Worm (Caenorhabditis elegans): ENCODE measurements around the gene K03B8.14.

K03B8.14 gene

ce11 chrV:11390394-11390793 is at the start of gene K03B8.14, which contains the start of gene K03B8.11:
Gene K03B8.14, plus strand, starts transcription at chrV:11390503.
Gene K03B8.11, minus strand, starts transcription at chrV:11390494.
- TF ChIP-seq pes-1 (GFP tag; IDR thresholded peaks at IDR 0.05) (no peak), sea-1 (GFP tag; conservative IDR thresholded peaks at IDR 0.05) (no peak)

- TF ChIP-seq scrt-1 (GFP tag; IDR thresholded peaks at IDR 0.05): 0 out of 2 replicates have a peak, but pooled peaks have one; percentile 32
- TF ChIP-seq ets-7 (tag; optimal IDR thresholded peaks at IDR 0.05): no peak
- peak; percentile 20 for TF ChIP-seq hmg-4 (GFP tag; optimal IDR thresholded peaks at IDR 0.05)
These were observed 49.1 kb upstream of the K03B8.14 start for ce11 chrV:11341130-11341675.

DNA sequence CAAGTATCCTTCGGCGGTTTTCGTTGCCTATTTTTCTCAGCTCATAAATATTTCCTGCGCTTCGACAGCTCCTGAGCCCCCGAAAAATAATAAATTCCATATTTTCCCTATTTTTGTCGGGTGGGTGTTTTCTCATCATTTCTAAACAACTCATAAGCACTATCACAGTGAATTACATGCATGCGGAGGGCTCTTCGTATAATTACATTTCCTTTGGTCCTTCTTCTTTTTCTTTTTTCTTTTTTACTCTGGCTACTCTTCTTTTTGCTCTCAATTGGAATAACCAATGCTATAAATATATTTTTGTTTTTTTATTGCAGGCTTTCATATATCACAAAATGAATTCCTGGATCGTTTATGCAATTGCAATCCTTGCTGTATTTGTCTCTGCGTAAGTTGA is 48.4 kb upstream of the K03B8.14 start, which contains the start of gene T02E9.5:
Gene T02E9.5 (plus strand): TSS at position 321 of the 400 bp plus-strand sequence.
- TF ChIP-seq flt-1 (GFP tag; IDR thresholded peaks at IDR 0.05) (no peak), hmg-4 (GFP tag; optimal IDR thresholded peaks at IDR 0.05) (no peak), hnd-1 (tag; optimal IDR thresholded peaks at IDR 0.05) (no peak), F13C5.2 (tag; optimal IDR thresholded peaks at IDR 0.05) (no peak), aly-1 (tag; optimal IDR thresholded peaks at IDR 0.05) (no peak), ceh-36 (tag; optimal IDR thresholded peaks at IDR 0.05) (no peak), tra-4 (tag; optimal IDR thresholded peaks at IDR 0.05) (no peak), pes-1 (GFP tag; IDR thresholded peaks at IDR 0.05) (no peak), hmbx-1 (tag; optimal IDR thresholded peaks at IDR 0.05) (no peak), ets-7 (tag; optimal IDR thresholded peaks at IDR 0.05) (no peak), tbx-37 (GFP tag; conservative IDR thresholded peaks at IDR 0.05) (no peak), sea-1 (GFP tag; conservative IDR thresholded peaks at IDR 0.05) (no peak), ama-1 (optimal IDR thresholded peaks at IDR 0.05) (no peak), tbx-11 (GFP tag; IDR thresholded peaks at IDR 0.05) (no peak)

DNA sequence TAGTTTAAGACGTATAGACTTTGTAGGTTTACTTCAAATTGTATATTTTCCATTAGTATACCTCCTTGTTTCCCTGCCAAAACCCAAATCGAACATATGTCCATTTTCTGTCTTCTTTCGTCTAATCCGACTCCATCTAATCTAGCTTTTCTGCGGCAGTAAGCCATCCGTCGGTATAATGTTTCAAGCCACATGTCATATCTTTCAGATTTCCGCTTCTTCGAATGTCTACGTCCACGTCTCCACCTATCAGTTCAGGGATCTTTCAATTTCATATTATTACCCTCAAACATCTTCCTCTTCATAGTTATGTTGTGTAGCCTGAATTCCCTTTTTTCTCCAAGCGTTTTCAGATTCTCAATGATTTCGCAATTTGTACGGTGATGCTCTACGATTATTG is 46.2 kb upstream of the K03B8.14 start:
- no peak for TF ChIP-seq pes-1 (GFP tag; IDR thresholded peaks at IDR 0.05)
- peak; percentile 8 for TF ChIP-seq ama-1 (optimal IDR thresholded peaks at IDR 0.05)

- TF ChIP-seq tbx-11 (GFP tag; IDR thresholded peaks at IDR 0.05) (no peak), ets-7 (tag; optimal IDR thresholded peaks at IDR 0.05) (no peak), flt-1 (GFP tag; IDR thresholded peaks at IDR 0.05) (0 out of 2 replicates have a peak, but pooled peaks have one; percentile 22), scrt-1 (GFP tag; IDR thresholded peaks at IDR 0.05) (no peak), aly-1 (tag; optimal IDR thresholded peaks at IDR 0.05) (no peak), pes-1 (GFP tag; IDR thresholded peaks at IDR 0.05) (no peak), B0310.2 (tag; optimal IDR thresholded peaks at IDR 0.05) (peak; percentile 11), hmg-4 (GFP tag; optimal IDR thresholded peaks at IDR 0.05) (no peak), hnd-1 (tag; optimal IDR thresholded peaks at IDR 0.05) (no peak), F13C5.2 (tag; optimal IDR thresholded peaks at IDR 0.05) (no peak), tbx-37 (GFP tag; conservative IDR thresholded peaks at IDR 0.05) (no peak), sea-1 (GFP tag; conservative IDR thresholded peaks at IDR 0.05) (no peak), tra-4 (tag; optimal IDR thresholded peaks at IDR 0.05) (peak; percentile 14), ama-1 (optimal IDR thresholded peaks at IDR 0.05) (peak; percentile 60), ceh-13 (GFP tag; optimal IDR thresholded peaks at IDR 0.05) (no peak), hmbx-1 (tag; optimal IDR thresholded peaks at IDR 0.05) (no peak)
These were observed 45.4 kb upstream of the K03B8.14 start for ce11 chrV:11344816-11345336.

ce11 chrV:11346912-11347311 is 43.4 kb upstream of the K03B8.14 start, which contains the start of gene grl-7:
Gene grl-7, minus strand, starts transcription at chrV:11347012.
- no peak for TF ChIP-seq tbx-11 (GFP tag; IDR thresholded peaks at IDR 0.05)
- no peak for TF ChIP-seq ceh-36 (tag; optimal IDR thresholded peaks at IDR 0.05)
- no peak for TF ChIP-seq aly-1 (tag; optimal IDR thresholded peaks at IDR 0.05)
- no peak for TF ChIP-seq F13C5.2 (tag; optimal IDR thresholded peaks at IDR 0.05)
- TF ChIP-seq flt-1 (GFP tag; IDR thresholded peaks at IDR 0.05): no peak
- TF ChIP-seq ceh-13 (GFP tag; optimal IDR thresholded peaks at IDR 0.05): no peak
- no peak for TF ChIP-seq B0310.2 (tag; optimal IDR thresholded peaks at IDR 0.05)
- no peak for TF ChIP-seq sea-1 (GFP tag; conservative IDR thresholded peaks at IDR 0.05)
- no peak for TF ChIP-seq hnd-1 (tag; optimal IDR thresholded peaks at IDR 0.05)
- TF ChIP-seq scrt-1 (GFP tag; IDR thresholded peaks at IDR 0.05): no peak
- no peak for TF ChIP-seq tra-4 (tag; optimal IDR thresholded peaks at IDR 0.05)
- TF ChIP-seq tbx-37 (GFP tag; conservative IDR thresholded peaks at IDR 0.05): no peak
- no peak for TF ChIP-seq ets-7 (tag; optimal IDR thresholded peaks at IDR 0.05)
- no peak for TF ChIP-seq ama-1 (optimal IDR thresholded peaks at IDR 0.05)
- no peak for TF ChIP-seq hmg-4 (GFP tag; optimal IDR thresholded peaks at IDR 0.05)
- TF ChIP-seq hmbx-1 (tag; optimal IDR thresholded peaks at IDR 0.05): no peak
- TF ChIP-seq pes-1 (GFP tag; IDR thresholded peaks at IDR 0.05): no peak

- TF ChIP-seq hmg-4 (GFP tag; optimal IDR thresholded peaks at IDR 0.05): no peak
- no peak for TF ChIP-seq flt-1 (GFP tag; IDR thresholded peaks at IDR 0.05)
- TF ChIP-seq hnd-1 (tag; optimal IDR thresholded peaks at IDR 0.05): no peak
- TF ChIP-seq ceh-36 (tag; optimal IDR thresholded peaks at IDR 0.05): no peak
- no peak for TF ChIP-seq ceh-13 (GFP tag; optimal IDR thresholded peaks at IDR 0.05)
- no peak for TF ChIP-seq tbx-11 (GFP tag; IDR thresholded peaks at IDR 0.05)
- TF ChIP-seq aly-1 (tag; optimal IDR thresholded peaks at IDR 0.05): no peak
- TF ChIP-seq ama-1 (optimal IDR thresholded peaks at IDR 0.05): no peak
- no peak for TF ChIP-seq scrt-1 (GFP tag; IDR thresholded peaks at IDR 0.05)
- TF ChIP-seq ets-7 (tag; optimal IDR thresholded peaks at IDR 0.05): no peak
- no peak for TF ChIP-seq F13C5.2 (tag; optimal IDR thresholded peaks at IDR 0.05)
- no peak for TF ChIP-seq hmbx-1 (tag; optimal IDR thresholded peaks at IDR 0.05)
- no peak for TF ChIP-seq tbx-37 (GFP tag; conservative IDR thresholded peaks at IDR 0.05)
- no peak for TF ChIP-seq tra-4 (tag; optimal IDR thresholded peaks at IDR 0.05)
- TF ChIP-seq B0310.2 (tag; optimal IDR thresholded peaks at IDR 0.05): no peak
- no peak for TF ChIP-seq pes-1 (GFP tag; IDR thresholded peaks at IDR 0.05)
These were observed 39.0 kb upstream of the K03B8.14 start for ce11 chrV:11351263-11351662.

DNA sequence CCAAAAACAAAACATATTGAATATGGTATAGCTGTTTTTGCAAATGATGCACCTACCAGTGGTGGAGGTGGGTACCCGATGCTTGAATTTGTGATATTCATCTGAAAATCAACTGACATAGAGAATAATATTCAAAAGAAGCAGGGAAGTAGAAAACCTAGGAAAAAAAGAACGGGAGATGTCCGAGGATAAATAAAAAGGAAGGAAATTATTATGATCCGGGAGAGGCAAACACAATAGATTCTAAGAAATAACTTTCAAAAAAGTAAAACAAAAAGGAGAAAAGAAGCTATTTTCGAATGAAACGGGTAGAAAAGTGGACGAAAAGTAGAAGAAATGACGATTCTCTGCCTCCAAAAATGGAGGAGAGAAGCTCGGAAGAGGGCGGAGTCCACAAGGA is 37.4 kb upstream of the K03B8.14 start, which contains the start of gene npr-25:
Gene npr-25 (minus strand): TSS at position 101 of the 400 bp plus-strand sequence.
- no peak for TF ChIP-seq B0310.2 (tag; optimal IDR thresholded peaks at IDR 0.05)
- TF ChIP-seq sea-1 (GFP tag; conservative IDR thresholded peaks at IDR 0.05): no peak
- TF ChIP-seq hmg-4 (GFP tag; optimal IDR thresholded peaks at IDR 0.05): no peak
- no peak for TF ChIP-seq F13C5.2 (tag; optimal IDR thresholded peaks at IDR 0.05)
- no peak for TF ChIP-seq tbx-37 (GFP tag; conservative IDR thresholded peaks at IDR 0.05)

Measured in whole organism, early embryonic.